Fruit fly (Drosophila melanogaster) whole organism, embryonic: ENCODE measurements around the gene twe.

ENCODE experiments used
- Adf1 ChIP-seq: fragments of 200-800 bp; sonication (Bioruptor generic); IDR thresholded peaks from 2 replicates; pipeline ENCODE4 v1.3.6; 2022; ENCODE audit warnings: missing biosample characterization, missing genetic modification characterization
- BtbVII ChIP-seq: fragments of 200-800 bp; sonication (Bioruptor generic); optimal IDR thresholded peaks from 3 replicates; lab custom pipeline; 2017; ENCODE audit warnings: missing biosample characterization, mild to moderate bottlenecking, missing genetic modification characterization
- CG10209 ChIP-seq: fragments of 200-800 bp; sonication (Bioruptor generic); optimal IDR thresholded peaks from 3 replicates; lab custom pipeline; 2017; ENCODE audit warnings: missing biosample characterization, mild to moderate bottlenecking, missing genetic modification characterization, missing genetic modification reagents
- CG10979 ChIP-seq: fragments of 200-800 bp; sonication (Bioruptor generic); optimal IDR thresholded peaks from 2 replicates; lab custom pipeline; 2018; ENCODE audit warnings: missing biosample characterization, mild to moderate bottlenecking, missing genetic modification characterization, moderate library complexity
- CG11696 ChIP-seq: fragments of 200-800 bp; sonication (Bioruptor generic); IDR thresholded peaks from 2 replicates; pipeline ENCODE4 v1.3.6; 2022; ENCODE audit warnings: missing biosample characterization, missing genetic modification characterization
- CG13624 ChIP-seq: fragments of 200-800 bp; sonication (Bioruptor generic); optimal IDR thresholded peaks from 2 replicates; lab custom pipeline; 2016; ENCODE audit warnings: missing biosample characterization, missing genetic modification characterization
- CG15073 ChIP-seq: fragments of 200-800 bp; sonication (Bioruptor generic); optimal IDR thresholded peaks from 2 replicates; lab custom pipeline; 2016; ENCODE audit warnings: missing biosample characterization, missing genetic modification characterization
- CG17186 ChIP-seq: fragments of 200-800 bp; sonication (Bioruptor generic); optimal IDR thresholded peaks from 3 replicates; lab custom pipeline; 2017; ENCODE audit warnings: missing biosample characterization, missing genetic modification reagents, missing genetic modification characterization
- CG17359 ChIP-seq: fragments of 200-800 bp; sonication (Bioruptor generic); optimal IDR thresholded peaks from 3 replicates; lab custom pipeline; 2018; ENCODE audit warnings: missing biosample characterization, mild to moderate bottlenecking, missing genetic modification characterization, moderate library complexity
- CG1792 ChIP-seq: fragments of 200-800 bp; sonication (Bioruptor generic); optimal IDR thresholded peaks from 2 replicates; lab custom pipeline; 2016; ENCODE audit warnings: missing biosample characterization, missing genetic modification characterization
- CG2120 ChIP-seq: fragments of 200-800 bp; sonication (Bioruptor generic); optimal IDR thresholded peaks from 3 replicates; lab custom pipeline; 2016; ENCODE audit warnings: missing biosample characterization, missing genetic modification characterization
- CG2889 ChIP-seq: fragments of 200-800 bp; sonication (Bioruptor generic); IDR thresholded peaks from 3 replicates; pipeline ENCODE4 v1.3.6; 2022; ENCODE audit warnings: missing biosample characterization, missing genetic modification characterization
- CG30431 ChIP-seq: fragments of 200-800 bp; sonication (Bioruptor generic); optimal IDR thresholded peaks from 2 replicates; lab custom pipeline; 2017; ENCODE audit warnings: missing biosample characterization, missing genetic modification characterization
- CG34224 ChIP-seq: fragments of 200-800 bp; sonication (Bioruptor generic); IDR thresholded peaks from 3 replicates; pipeline ENCODE4 v1.3.6; 2022; ENCODE audit warnings: missing biosample characterization, missing genetic modification characterization; ENCODE audit not compliant: partially characterized antibody
- CG5180 ChIP-seq: fragments of 200-800 bp; sonication (Bioruptor generic); optimal IDR thresholded peaks from 3 replicates; lab custom pipeline; 2017; ENCODE audit warnings: missing biosample characterization, missing genetic modification characterization, mild to moderate bottlenecking, moderate library complexity, missing genetic modification reagents
- CG6254 ChIP-seq: fragments of 200-800 bp; sonication (Bioruptor generic); optimal IDR thresholded peaks from 3 replicates; lab custom pipeline; 2017; ENCODE audit warnings: mild to moderate bottlenecking, missing biosample characterization, missing genetic modification reagents, missing genetic modification characterization
- CG7987 ChIP-seq: fragments of 200-800 bp; sonication (Bioruptor generic); optimal IDR thresholded peaks from 2 replicates; lab custom pipeline; 2018; ENCODE audit warnings: missing biosample characterization, mild to moderate bottlenecking, missing genetic modification characterization, moderate library complexity
- CG9609 ChIP-seq: fragments of 200-800 bp; sonication (Bioruptor generic); optimal IDR thresholded peaks from 3 replicates; lab custom pipeline; 2016; ENCODE audit warnings: missing biosample characterization, missing genetic modification characterization
- CG9932 ChIP-seq: fragments of 200-800 bp; sonication (Bioruptor generic); IDR thresholded peaks from 2 replicates; pipeline ENCODE4 v1.3.6; 2022; ENCODE audit warnings: missing biosample characterization, missing genetic modification characterization
- D ChIP-seq, 2 experiments: fragments of 200-800 bp in 1 of 2; fragments of >200 bp in 1 of 2; sonication (Bioruptor generic) in 1 of 2; optimal IDR thresholded peaks; 2 replicates in 1 of 2; 3 replicates in 1 of 2; lab custom pipeline; 2017; ENCODE audit warnings: mild to moderate bottlenecking in 1 of 2, missing biosample characterization in 1 of 2, missing genetic modification characterization in 1 of 2, missing genetic modification reagents in 1 of 2
- Eip74EF ChIP-seq, 2 experiments: fragments of 200-800 bp in 1 of 2; fragments of >200 bp in 1 of 2; sonication (Bioruptor generic) in 1 of 2; optimal IDR thresholded peaks; 2 replicates each; lab custom pipeline; 2017 to 2019; ENCODE audit warnings: missing biosample characterization in 2 of 2, missing genetic modification characterization in 2 of 2, mild to moderate bottlenecking in 1 of 2, moderate library complexity in 1 of 2
- Elba2 ChIP-seq: fragments of 200-800 bp; sonication (Bioruptor generic); optimal IDR thresholded peaks from 3 replicates; lab custom pipeline; 2016; ENCODE audit warnings: missing biosample characterization, missing genetic modification characterization
- HLH4C ChIP-seq: fragments of 200-800 bp; sonication (Bioruptor generic); IDR thresholded peaks from 3 replicates; pipeline ENCODE4 v1.3.6; 2022; ENCODE audit warnings: missing biosample characterization, missing genetic modification characterization; ENCODE audit not compliant: partially characterized antibody
- HLHmδ ChIP-seq: fragments of 200-800 bp; sonication (Bioruptor generic); optimal IDR thresholded peaks from 2 replicates; lab custom pipeline; 2018; ENCODE audit warnings: missing biosample characterization, mild to moderate bottlenecking, missing genetic modification characterization, moderate library complexity
- Hand ChIP-seq: fragments of 200-800 bp; sonication (Bioruptor generic); optimal IDR thresholded peaks from 2 replicates; lab custom pipeline; 2017; ENCODE audit warnings: mild to moderate bottlenecking, missing biosample characterization, missing genetic modification reagents, missing genetic modification characterization
- HmgD ChIP-seq: fragments of 200-800 bp; sonication (Bioruptor generic); optimal IDR thresholded peaks from 3 replicates; lab custom pipeline; 2016; ENCODE audit warnings: missing biosample characterization, missing genetic modification characterization
- Hr39 ChIP-seq: fragments of >200 bp; optimal IDR thresholded peaks from 2 replicates; lab custom pipeline; 2017
- Med ChIP-seq: fragments of 200-800 bp; sonication (Bioruptor generic); peaks from one replicate; lab custom pipeline; 2016; ENCODE audit warnings: missing biosample characterization, missing genetic modification characterization, mild to moderate bottlenecking, inconsistent platforms, moderate library complexity
- NfI ChIP-seq: fragments of 200-800 bp; sonication (Bioruptor generic); optimal IDR thresholded peaks from 3 replicates; lab custom pipeline; 2018; ENCODE audit warnings: missing biosample characterization, mild to moderate bottlenecking, missing genetic modification characterization, moderate library complexity
- Oli ChIP-seq: fragments of 200-800 bp; sonication (Bioruptor generic); optimal IDR thresholded peaks from 2 replicates; lab custom pipeline; 2018; ENCODE audit warnings: missing biosample characterization, mild to moderate bottlenecking, missing genetic modification characterization, moderate library complexity
- Taf1 ChIP-seq: fragments of 200-800 bp; sonication (Bioruptor generic); IDR thresholded peaks from 2 replicates; pipeline ENCODE4 v1.3.6; 2022; ENCODE audit warnings: missing biosample characterization, missing genetic modification characterization
- dmrt99B ChIP-seq: fragments of 200-800 bp; sonication (Bioruptor generic); optimal IDR thresholded peaks from 2 replicates; lab custom pipeline; 2018; ENCODE audit warnings: missing biosample characterization, mild to moderate bottlenecking, missing genetic modification characterization, moderate library complexity
- dysf ChIP-seq: fragments of 200-800 bp; sonication (Bioruptor generic); IDR thresholded peaks from 3 replicates; pipeline ENCODE4 v1.3.6; 2022; ENCODE audit warnings: missing biosample characterization, missing genetic modification characterization
- ewg ChIP-seq: fragments of 200-800 bp; sonication (Bioruptor generic); optimal IDR thresholded peaks from 3 replicates; lab custom pipeline; 2017; ENCODE audit warnings: mild to moderate bottlenecking, missing biosample characterization, missing genetic modification reagents, missing genetic modification characterization
- eyg ChIP-seq: fragments of 200-800 bp; sonication (Bioruptor generic); optimal IDR thresholded peaks from 3 replicates; lab custom pipeline; 2016; ENCODE audit warnings: missing biosample characterization, missing genetic modification characterization
- gem ChIP-seq: fragments of 200-800 bp; sonication (Bioruptor generic); optimal IDR thresholded peaks from 2 replicates; lab custom pipeline; 2019; ENCODE audit warnings: missing biosample characterization, mild to moderate bottlenecking, missing genetic modification characterization, moderate library complexity
- hbn ChIP-seq: fragments of 200-800 bp; sonication (Bioruptor generic); IDR thresholded peaks from 2 replicates; pipeline ENCODE4 v1.3.6; 2022; ENCODE audit warnings: missing biosample characterization, missing genetic modification characterization; ENCODE audit not compliant: partially characterized antibody
- luna ChIP-seq: fragments of 200-800 bp; sonication (Bioruptor generic); optimal IDR thresholded peaks from 2 replicates; lab custom pipeline; 2016; ENCODE audit warnings: missing biosample characterization, missing genetic modification characterization
- pros ChIP-seq: fragments of 200-800 bp; sonication (Bioruptor generic); optimal IDR thresholded peaks from 3 replicates; lab custom pipeline; 2019; ENCODE audit warnings: missing biosample characterization, mild to moderate bottlenecking, missing genetic modification characterization, moderate library complexity
- psq ChIP-seq: fragments of 200-800 bp; sonication (Bioruptor generic); optimal IDR thresholded peaks from 2 replicates; lab custom pipeline; 2017; ENCODE audit warnings: missing biosample characterization, missing genetic modification characterization
- scrt ChIP-seq: fragments of 200-800 bp; sonication (Bioruptor generic); optimal IDR thresholded peaks from 2 replicates; lab custom pipeline; 2018; ENCODE audit warnings: missing biosample characterization, mild to moderate bottlenecking, missing genetic modification characterization, moderate library complexity
- sens ChIP-seq: fragments of 200-800 bp; sonication (Bioruptor generic); peaks from one replicate; lab custom pipeline; 2016; ENCODE audit warnings: missing biosample characterization, missing genetic modification characterization
- slbo ChIP-seq: fragments of 200-800 bp; sonication (Bioruptor generic); IDR thresholded peaks from 2 replicates; pipeline ENCODE4 v1.3.6; 2022; ENCODE audit warnings: missing biosample characterization, missing genetic modification characterization
- so ChIP-seq: fragments of 200-800 bp; sonication (Bioruptor generic); IDR thresholded peaks from 3 replicates; pipeline ENCODE4 v1.3.6; 2022; ENCODE audit warnings: missing biosample characterization, missing genetic modification characterization
- sug ChIP-seq: fragments of 200-800 bp; optimal IDR thresholded peaks from 2 replicates; lab custom pipeline; 2019; ENCODE audit warnings: missing biosample characterization, mild to moderate bottlenecking, missing genetic modification characterization, moderate library complexity
- tin ChIP-seq: fragments of 200-800 bp; sonication (Bioruptor generic); optimal IDR thresholded peaks from 3 replicates; lab custom pipeline; 2016; ENCODE audit warnings: missing biosample characterization, missing genetic modification characterization
- tio ChIP-seq: fragments of 200-800 bp; sonication (Bioruptor generic); optimal IDR thresholded peaks from 2 replicates; lab custom pipeline; 2017; ENCODE audit warnings: missing biosample characterization, missing genetic modification characterization, inconsistent platforms
- unpg ChIP-seq: fragments of 200-800 bp; sonication (Bioruptor generic); optimal IDR thresholded peaks from 3 replicates; lab custom pipeline; 2018; ENCODE audit warnings: missing biosample characterization, mild to moderate bottlenecking, missing genetic modification characterization, moderate library complexity
- vfl ChIP-seq: fragments of 200-800 bp; sonication (Bioruptor generic); optimal IDR thresholded peaks from 2 replicates; lab custom pipeline; 2016; ENCODE audit warnings: missing biosample characterization, missing genetic modification characterization
- zen2 ChIP-seq: fragments of 200-800 bp; sonication (Bioruptor generic); IDR thresholded peaks from 3 replicates; pipeline ENCODE4 v1.3.6; 2022; ENCODE audit warnings: missing biosample characterization, missing genetic modification characterization; ENCODE audit not compliant: partially characterized antibody

Gene twe

dm6 chr2L:16272730-16273129 is 11.1 kb upstream of the twe start (continued):
- TF ChIP-seq dysf (GFP tag; lab: Robert Waterston, UW) (no peak), so (peak; percentile 54; the same call in 2 of the 3 replicates), slbo (0 out of 2 replicates have a peak, but pooled peaks have one; percentile 14), sens (GFP tag; lab: Kevin White, UChicago) (peak; percentile 59), HmgD (no peak), CG5180 (GFP tag; lab: Kevin White, UChicago) (peak; percentile 37), Hr39 (no peak), CG2889 (GFP tag; lab: Robert Waterston, UW) (no peak), ewg (no peak), HLHmδ (GFP tag; lab: Kevin White, UChicago) (peak; percentile 15), scrt (GFP tag; lab: Kevin White, UChicago) (peak; percentile 37), CG7987 (peak; percentile 69), Adf1 (peak; percentile 41; the same call in 1 of the 2 replicates), vfl (GFP tag; lab: Kevin White, UChicago) (no peak), CG17359 (tag; lab: Kevin White, UChicago) (peak; percentile 28), Med (GFP tag; lab: Kevin White, UChicago) (peak; percentile 83), BtbVII (GFP tag; lab: Kevin White, UChicago) (peak; percentile 46), CG13624 (no peak), Taf1 (no peak), CG1792 (GFP tag; lab: Kevin White, UChicago) (no peak), CG15073 (GFP tag; lab: Kevin White, UChicago) (no peak), CG10979 (no peak), Hand (GFP tag; lab: Kevin White, UChicago) (peak; percentile 29), Oli (tag; lab: Kevin White, UChicago) (no peak), NfI (GFP tag; lab: Kevin White, UChicago) (no peak), zen2 (no peak), unpg (GFP tag; lab: Kevin White, UChicago) (peak; percentile 16), CG34224 (GFP tag; lab: Robert Waterston, UW) (no peak), CG10209 (peak; percentile 11), CG30431 (GFP tag; lab: Kevin White, UChicago) (no peak), Eip74EF (GFP tag; optimal IDR thresholded peaks at IDR 0.05; lab: Kevin White, UChicago) (no peak), CG6254 (GFP tag; lab: Kevin White, UChicago) (no peak), pros (no peak), CG2120 (no peak), Elba2 (no peak), dmrt99B (tag; lab: Kevin White, UChicago) (no peak), gem (tag; lab: Kevin White, UChicago) (peak; percentile 22), CG17186 (GFP tag; lab: Kevin White, UChicago) (no peak), CG9609 (no peak), D (optimal IDR thresholded peaks at IDR 0.05; lab: Kevin White, UChicago) (no peak), D (GFP tag; optimal IDR thresholded peaks at IDR 0.05; lab: Kevin White, UChicago) (peak; percentile 15), tin (no peak), CG9932 (no peak), tio (GFP tag; lab: Kevin White, UChicago) (no peak), HLH4C (no peak), hbn (GFP tag; lab: Robert Waterston, UW) (no peak), eyg (GFP tag; lab: Kevin White, UChicago) (peak; percentile 1), CG11696 (GFP tag; lab: Robert Waterston, UW) (no peak), psq (GFP tag; lab: Kevin White, UChicago) (no peak), sug (peak; percentile 30), luna (GFP tag; lab: Kevin White, UChicago) (no peak)
